Worm (Caenorhabditis elegans): ENCODE measurements around the gene str-160.
"Not testable (repeated sequence)": the region's sequence is repeated elsewhere in the genome, so short reads cannot be mapped to it uniquely, and the experiment has no call there.

- TF ChIP-seq dao-5, him-1 (tag; optimal IDR thresholded peaks at IDR 0.05): not testable (repeated sequence)
Observed at ce11 chrV:1692494-1692893, 42.2 kb upstream of the str-160 start, which contains the start of gene Y46H3C.5.

All from whole organism, L4/young adult.